Worm (Caenorhabditis elegans): Measurements from ENCODE around the gene srx-21.

ce11 chrV:726573-727483, 50.0 kb downstream of the srx-21 start:
- TF ChIP-seq elt-3 (tag; optimal IDR thresholded peaks at IDR 0.05) (no peak), nhr-11 (tag; optimal IDR thresholded peaks at IDR 0.05) (no peak), mdl-1 (tag; optimal IDR thresholded peaks at IDR 0.05) (no peak), nhr-10 (tag; optimal IDR thresholded peaks at IDR 0.05) (no peak), fos-1 (tag; optimal IDR thresholded peaks at IDR 0.05) (peak; percentile 1), zag-1 (tag; optimal IDR thresholded peaks at IDR 0.05) (no peak), dmd-4 (tag; optimal IDR thresholded peaks at IDR 0.05) (no peak), unc-39 (tag; optimal IDR thresholded peaks at IDR 0.05) (no peak), lsy-2 (tag; optimal IDR thresholded peaks at IDR 0.05) (peak in 1 of 2 experiments; percentile 23)

All from whole organism, L2 larva.